Worm (Caenorhabditis elegans): ENCODE results near the gene srg-57.

- TF ChIP-seq bed-2 (GFP tag; IDR thresholded peaks at IDR 0.05) (no peak), Y67H2A.10 (GFP tag; conservative IDR thresholded peaks at IDR 0.05) (no peak), attf-6 (GFP tag; IDR thresholded peaks at IDR 0.05) (no peak), somi-1 (GFP tag; optimal IDR thresholded peaks at IDR 0.05) (no peak), pha-4 (tag; optimal IDR thresholded peaks at IDR 0.05) (no peak), ztf-26 (tag; optimal IDR thresholded peaks at IDR 0.05) (no peak), F57C9.4 (tag; optimal IDR thresholded peaks at IDR 0.05) (no peak), die-1 (tag; optimal IDR thresholded peaks at IDR 0.05) (no peak), xnd-1 (tag; optimal IDR thresholded peaks at IDR 0.05) (no peak), ama-1 (optimal IDR thresholded peaks at IDR 0.05) (peak; percentile 57), ama-1 (GFP tag; optimal IDR thresholded peaks at IDR 0.05) (no peak), ets-4 (GFP tag; optimal IDR thresholded peaks at IDR 0.05) (peak; percentile 65)
These were observed 3.3 kb downstream of the srg-57 start, which contains the start of gene dod-3 for ce11 chrV:2730784-2731480.

Measured in whole organism, young adult.